Fruit fly (Drosophila melanogaster) whole organism, wandering third instar larva: Measurements from ENCODE around the gene Acsf3.
A peak's percentile ranks its signal among the peaks of the same experiment; 100 is the strongest.

Experiments
- Abd-B ChIP-seq: fragments of >200 bp; optimal IDR thresholded peaks from 2 replicates; lab custom pipeline; 2017; ENCODE audit warnings: missing biosample characterization, missing genetic modification characterization
- CG32264 ChIP-seq: fragments of 200-800 bp; sonication (Bioruptor generic); optimal IDR thresholded peaks from 2 replicates; lab custom pipeline; 2016; ENCODE audit warnings: missing biosample characterization, missing genetic modification characterization
- CG9705 ChIP-seq: fragments of 200-800 bp; sonication (Bioruptor generic); optimal IDR thresholded peaks from 2 replicates; lab custom pipeline; 2018; ENCODE audit warnings: missing biosample characterization, mild to moderate bottlenecking, missing genetic modification characterization
- CrebA ChIP-seq: fragments of 200-800 bp; sonication (Bioruptor generic); optimal IDR thresholded peaks from 2 replicates; lab custom pipeline; 2016; ENCODE audit warnings: missing biosample characterization, mild to moderate bottlenecking, missing genetic modification characterization, borderline replicate concordance
- Dfd ChIP-seq: fragments of >200 bp; optimal IDR thresholded peaks from 2 replicates; lab custom pipeline; 2017; ENCODE audit warnings: missing biosample characterization, missing genetic modification characterization
- Dif ChIP-seq: fragments of 200-275, 200-300 bp; sonication (Bioruptor generic); optimal IDR thresholded peaks from 2 replicates; lab custom pipeline; 2018; ENCODE audit warnings: missing biosample characterization, missing genetic modification characterization; ENCODE audit not compliant: partially characterized antibody
- GATAd ChIP-seq: sonication (Bioruptor generic); optimal IDR thresholded peaks from 2 replicates; lab custom pipeline; 2016; ENCODE audit warnings: missing biosample characterization, missing genetic modification characterization
- HLH106 ChIP-seq: fragments of 200-800 bp; optimal IDR thresholded peaks from 3 replicates; lab custom pipeline; 2019; ENCODE audit warnings: missing biosample characterization, mild to moderate bottlenecking, missing genetic modification characterization, moderate library complexity
- Hnf4 ChIP-seq: fragments of 200-800 bp; sonication (Bioruptor generic); optimal IDR thresholded peaks from 2 replicates; lab custom pipeline; 2016; ENCODE audit warnings: missing biosample characterization, mild to moderate bottlenecking, missing genetic modification characterization
- Hr78 ChIP-seq: fragments of >200 bp; optimal IDR thresholded peaks from 2 replicates; lab custom pipeline; 2017; ENCODE audit warnings: missing biosample characterization, missing genetic modification characterization
- Hr83 ChIP-seq: fragments of 200-300 bp; sonication (Bioruptor generic); optimal IDR thresholded peaks from 2 replicates; lab custom pipeline; 2016; ENCODE audit warnings: missing biosample characterization, mild to moderate bottlenecking, missing genetic modification characterization, moderate library complexity; ENCODE audit not compliant: poor library complexity, severe bottlenecking
- Jra ChIP-seq: sonication (Bioruptor generic); optimal IDR thresholded peaks from 2 replicates; lab custom pipeline; 2016; ENCODE audit warnings: missing biosample characterization, missing genetic modification characterization
- Mio ChIP-seq: sonication (Bioruptor generic); optimal IDR thresholded peaks from 2 replicates; lab custom pipeline; 2016; ENCODE audit warnings: missing biosample characterization, missing genetic modification characterization
- Myc ChIP-seq: fragments of >200 bp; optimal IDR thresholded peaks from 2 replicates; lab custom pipeline; 2017
- N ChIP-seq: fragments of >200 bp; optimal IDR thresholded peaks from 2 replicates; lab custom pipeline; 2018; ENCODE audit warnings: missing biosample characterization, missing external identifiers, missing genetic modification characterization
- OdsH ChIP-seq: fragments of 200-800 bp; sonication (Bioruptor generic); optimal IDR thresholded peaks from 2 replicates; lab custom pipeline; 2016; ENCODE audit warnings: missing biosample characterization, mild to moderate bottlenecking, missing genetic modification characterization
- Rel ChIP-seq, 2 experiments: fragments of 200-800 bp; sonication (Bioruptor generic) in 1 of 2; optimal IDR thresholded peaks; 2 replicates in 1 of 2; 3 replicates in 1 of 2; lab custom pipeline; 2016 to 2019; ENCODE audit warnings: mild to moderate bottlenecking in 2 of 2, missing biosample characterization in 2 of 2, missing genetic modification characterization in 2 of 2, moderate library complexity in 1 of 2
- Sp1 ChIP-seq: fragments of 200-800 bp; sonication (Bioruptor generic); optimal IDR thresholded peaks from 3 replicates; lab custom pipeline; 2019; ENCODE audit warnings: missing biosample characterization, mild to moderate bottlenecking, missing genetic modification characterization, moderate library complexity
- Vsx2 ChIP-seq: fragments of 200-300, 225-300 bp; sonication (Bioruptor generic); optimal IDR thresholded peaks from 2 replicates; lab custom pipeline; 2018; ENCODE audit warnings: missing biosample characterization, missing genetic modification characterization; ENCODE audit not compliant: partially characterized antibody
- br ChIP-seq: fragments of 200-800 bp; sonication (Bioruptor generic); optimal IDR thresholded peaks from 2 replicates; lab custom pipeline; 2016; ENCODE audit warnings: missing biosample characterization, missing genetic modification characterization
- brk ChIP-seq: fragments of 200-800 bp; sonication (Bioruptor generic); optimal IDR thresholded peaks from 2 replicates; lab custom pipeline; 2016; ENCODE audit warnings: missing biosample characterization, mild to moderate bottlenecking, missing genetic modification characterization
- dl ChIP-seq, 2 experiments: fragments of 175-275, 200-275 bp in 1 of 2; fragments of 200-275 bp in 1 of 2; sonication (Bioruptor generic); optimal IDR thresholded peaks; lab custom pipeline; 2018; ENCODE audit warnings: mild to moderate bottlenecking in 2 of 2, missing biosample characterization in 2 of 2, missing genetic modification characterization in 2 of 2, moderate library complexity in 2 of 2; ENCODE audit not compliant: partially characterized antibody in 2 of 2, insufficient read depth in 1 of 2
- dmrt93B ChIP-seq: fragments of 200-800 bp; sonication (Bioruptor generic); optimal IDR thresholded peaks from 2 replicates; lab custom pipeline; 2018; ENCODE audit warnings: missing biosample characterization, mild to moderate bottlenecking, missing genetic modification characterization
- dsf ChIP-seq: sonication (Bioruptor generic); optimal IDR thresholded peaks from 2 replicates; lab custom pipeline; 2016; ENCODE audit warnings: missing biosample characterization, missing genetic modification characterization, borderline replicate concordance
- ey ChIP-seq: fragments of 200-800 bp; sonication (Bioruptor generic); optimal IDR thresholded peaks from 2 replicates; lab custom pipeline; 2016; ENCODE audit warnings: missing biosample characterization, missing genetic modification characterization
- foxo ChIP-seq, 2 experiments: fragments of 200-800 bp; sonication (Bioruptor generic); optimal IDR thresholded peaks; 2 replicates in 1 of 2; 3 replicates in 1 of 2; lab custom pipeline; 2016 to 2017; ENCODE audit warnings: missing biosample characterization in 2 of 2, missing genetic modification characterization in 2 of 2
- fru ChIP-seq: fragments of 200-800 bp; sonication (Bioruptor generic); optimal IDR thresholded peaks from 3 replicates; lab custom pipeline; 2016; ENCODE audit warnings: missing biosample characterization, mild to moderate bottlenecking, missing genetic modification characterization
- h ChIP-seq: fragments of 200-800 bp; sonication (Bioruptor generic); optimal IDR thresholded peaks from 3 replicates; lab custom pipeline; 2016; ENCODE audit warnings: missing biosample characterization, mild to moderate bottlenecking, missing genetic modification characterization
- jim ChIP-seq: fragments of 175-275, 200-325 bp; sonication (Bioruptor generic); optimal IDR thresholded peaks from 2 replicates; lab custom pipeline; 2016; ENCODE audit warnings: missing biosample characterization, mild to moderate bottlenecking, missing genetic modification characterization
- lola ChIP-seq: fragments of >200 bp; optimal IDR thresholded peaks from 2 replicates; lab custom pipeline; 2017; ENCODE audit warnings: missing biosample characterization, missing genetic modification characterization
- pan ChIP-seq: fragments of >200 bp; optimal IDR thresholded peaks from 2 replicates; lab custom pipeline; 2017
- psq ChIP-seq: fragments of 200-800 bp; sonication (Bioruptor generic); optimal IDR thresholded peaks from 3 replicates; lab custom pipeline; 2017; ENCODE audit warnings: missing biosample characterization, mild to moderate bottlenecking, missing genetic modification characterization, moderate library complexity
- rgr ChIP-seq: fragments of 200-800 bp; sonication (Bioruptor generic); optimal IDR thresholded peaks from 3 replicates; lab custom pipeline; 2016; ENCODE audit warnings: missing biosample characterization, mild to moderate bottlenecking, missing genetic modification characterization
- sage ChIP-seq: fragments of 200-800 bp; sonication (Bioruptor generic); optimal IDR thresholded peaks from 2 replicates; lab custom pipeline; 2016; ENCODE audit warnings: missing biosample characterization, mild to moderate bottlenecking, missing genetic modification characterization
- sv ChIP-seq: fragments of 200-800 bp; sonication (Bioruptor generic); optimal IDR thresholded peaks from 3 replicates; lab custom pipeline; 2016; ENCODE audit warnings: missing biosample characterization, missing genetic modification characterization
- tai ChIP-seq: sonication (Bioruptor generic); optimal IDR thresholded peaks from 2 replicates; lab custom pipeline; 2016; ENCODE audit warnings: missing biosample characterization, missing genetic modification characterization
- usp ChIP-seq: fragments of >200 bp; optimal IDR thresholded peaks from 2 replicates; lab custom pipeline; 2017; ENCODE audit warnings: missing biosample characterization, missing genetic modification characterization
- woc ChIP-seq: sonication (Bioruptor generic); optimal IDR thresholded peaks from 2 replicates; lab custom pipeline; 2016; ENCODE audit warnings: missing biosample characterization, mild to moderate bottlenecking, missing genetic modification characterization

Acsf3 gene

dm6 chrX:7332493-7332892 lies 3.6 kb downstream of the Acsf3 start:
- TF ChIP-seq fru (GFP tag; lab: Kevin White, UChicago) (peak; percentile 14), Abd-B (GFP tag; lab: Kevin White, UChicago) (no peak), sv (GFP tag; lab: Kevin White, UChicago) (peak; percentile 36), foxo (GFP tag; optimal IDR thresholded peaks at IDR 0.05; lab: Kevin White, UChicago) (peak in 1 of 2 experiments; percentile 1)

- TF ChIP-seq Hr83 (GFP tag; lab: Kevin White, UChicago) (no peak), woc (GFP tag; lab: Kevin White, UChicago) (no peak), Dfd (no peak), Rel (GFP tag; optimal IDR thresholded peaks at IDR 0.05; lab: Kevin White, UChicago) (no peak), Rel (tag; optimal IDR thresholded peaks at IDR 0.05; lab: Kevin White, UChicago) (no peak), Dif (no peak), N (GFP tag; lab: Kevin White, UChicago) (no peak), lola (GFP tag; lab: Kevin White, UChicago) (no peak), br (GFP tag; lab: Kevin White, UChicago) (no peak), dmrt93B (GFP tag; lab: Kevin White, UChicago) (no peak), psq (GFP tag; lab: Kevin White, UChicago) (no peak), HLH106 (tag; lab: Kevin White, UChicago) (no peak), rgr (GFP tag; lab: Kevin White, UChicago) (no peak), CG9705 (GFP tag; lab: Kevin White, UChicago) (no peak), Sp1 (GFP tag; lab: Kevin White, UChicago) (no peak), Vsx2 (no peak), GATAd (GFP tag; lab: Kevin White, UChicago) (no peak), dsf (no peak), OdsH (no peak)
Observed at dm6 chrX:7333298-7333743, 4.5 kb downstream of the Acsf3 start.

dm6 chrX:7333858-7334800 lies 5.3 kb downstream of the Acsf3 start:
- TF ChIP-seq jim (no peak), GATAd (GFP tag; lab: Kevin White, UChicago) (no peak), OdsH (peak; percentile 21), foxo (GFP tag; optimal IDR thresholded peaks at IDR 0.05; lab: Kevin White, UChicago) (peak in 1 of 2 experiments; percentile 56), dmrt93B (GFP tag; lab: Kevin White, UChicago) (peak; percentile 2), fru (GFP tag; lab: Kevin White, UChicago) (peak; percentile 48), CG9705 (GFP tag; lab: Kevin White, UChicago) (no peak), lola (GFP tag; lab: Kevin White, UChicago) (no peak), sv (GFP tag; lab: Kevin White, UChicago) (no peak), CG32264 (GFP tag; lab: Kevin White, UChicago) (no peak), ey (GFP tag; lab: Kevin White, UChicago) (peak; percentile 19), HLH106 (tag; lab: Kevin White, UChicago) (no peak), pan (lab: Kevin White, UChicago) (no peak), Hr78 (GFP tag; lab: Kevin White, UChicago) (no peak), usp (GFP tag; lab: Kevin White, UChicago) (no peak), sage (GFP tag; lab: Kevin White, UChicago) (no peak), Dfd (no peak), CrebA (no peak), dsf (no peak), Jra (no peak), Mio (GFP tag; lab: Kevin White, UChicago) (no peak), Vsx2 (no peak), Sp1 (GFP tag; lab: Kevin White, UChicago) (peak; percentile 38), psq (GFP tag; lab: Kevin White, UChicago) (peak; percentile 16), Dif (no peak), Hr83 (GFP tag; lab: Kevin White, UChicago) (no peak), N (GFP tag; lab: Kevin White, UChicago) (no peak), Abd-B (GFP tag; lab: Kevin White, UChicago) (no peak), Myc (lab: Kevin White, UChicago) (no peak), br (GFP tag; lab: Kevin White, UChicago) (peak; percentile 54), tai (GFP tag; lab: Kevin White, UChicago) (no peak), brk (peak; percentile 50), h (GFP tag; lab: Kevin White, UChicago) (peak; percentile 59), Rel (GFP tag; optimal IDR thresholded peaks at IDR 0.05; lab: Kevin White, UChicago) (no peak), Rel (tag; optimal IDR thresholded peaks at IDR 0.05; lab: Kevin White, UChicago) (no peak), woc (GFP tag; lab: Kevin White, UChicago) (peak; percentile 29), dl (GFP tag; optimal IDR thresholded peaks at IDR 0.05; lab: Kevin White, UChicago; ENCODE audit: insufficient read depth in 1 of 2, partially characterized antibody in 2 of 2) (no peak), rgr (GFP tag; lab: Kevin White, UChicago) (peak; percentile 46), Hnf4 (GFP tag; lab: Kevin White, UChicago) (peak; percentile 12)
- TF ChIP-seq, all 38 proteins: peak for 13
